Worm (Caenorhabditis elegans) whole organism, L1 larva: Measurements from ENCODE around the gene emb-4.

Source experiments
- C16A3.4 ChIP-seq: fragments of 150-350 bp; optimal IDR thresholded peaks from 2 replicates; lab custom pipeline; 2014; ENCODE audit warnings: missing biosample characterization, missing genetic modification characterization
- C34B4.2 ChIP-seq: sonication (generic microtip); optimal IDR thresholded peaks from 2 replicates; lab custom pipeline; 2017; ENCODE audit warnings: mild to moderate bottlenecking, missing genetic modification characterization, missing compliant biosample characterization
- F16B12.6 ChIP-seq: fragments of 150-350 bp; optimal IDR thresholded peaks from 2 replicates; lab custom pipeline; 2014; ENCODE audit warnings: missing biosample characterization, missing genetic modification characterization
- alr-1 ChIP-seq: fragments of 200-800 bp; sonication (Bioruptor generic); optimal IDR thresholded peaks from 2 replicates; lab custom pipeline; 2018; ENCODE audit warnings: borderline replicate concordance, mild to moderate bottlenecking, missing genetic modification characterization, missing compliant biosample characterization
- blmp-1 ChIP-seq: fragments of 150-350 bp; optimal IDR thresholded peaks from 2 replicates; lab custom pipeline; 2014; ENCODE audit warnings: missing biosample characterization, missing genetic modification characterization
- ceh-82 ChIP-seq, 3 experiments: fragments of 150-350 bp in 1 of 3; sonication (generic microtip) in 2 of 3; optimal IDR thresholded peaks; 2 replicates each; lab custom pipeline; 2014 to 2017; ENCODE audit warnings: missing biosample characterization in 3 of 3, missing genetic modification characterization in 3 of 3
- ces-1 ChIP-seq: fragments of 150-350 bp; optimal IDR thresholded peaks from 2 replicates; lab custom pipeline; 2014; ENCODE audit warnings: missing biosample characterization, missing genetic modification reagents, missing genetic modification characterization
- dsc-1 ChIP-seq: sonication (generic microtip); optimal IDR thresholded peaks from 2 replicates; lab custom pipeline; 2016; ENCODE audit warnings: mild to moderate bottlenecking, missing genetic modification characterization, missing compliant biosample characterization
- efl-3 ChIP-seq: fragments of 200-800 bp; sonication (Bioruptor generic); optimal IDR thresholded peaks from 2 replicates; lab custom pipeline; 2018; ENCODE audit warnings: mild to moderate bottlenecking, missing genetic modification characterization, missing compliant biosample characterization
- egl-27 ChIP-seq, 2 experiments: fragments of 150-350 bp in 1 of 2; sonication (generic microtip); optimal IDR thresholded peaks; 3 replicates each; lab custom pipeline; 2017 to 2018; ENCODE audit warnings: missing biosample characterization in 2 of 2, missing genetic modification characterization in 2 of 2, missing genetic modification reagents in 2 of 2
- elt-2 ChIP-seq: sonication (generic microtip); optimal IDR thresholded peaks from 2 replicates; lab custom pipeline; 2016; ENCODE audit warnings: missing genetic modification characterization, mild to moderate bottlenecking, inconsistent platforms, missing compliant biosample characterization, missing genetic modification reagents
- elt-3 ChIP-seq, 6 experiments: fragments of 150-350 bp in 1 of 6; sonication (generic microtip); optimal IDR thresholded peaks; 2 replicates each; lab custom pipeline; 2017 to 2018; ENCODE audit warnings: missing biosample characterization in 6 of 6, missing genetic modification characterization in 6 of 6, inconsistent platforms in 1 of 6
- fkh-4 ChIP-seq: sonication (generic microtip); optimal IDR thresholded peaks from 2 replicates; lab custom pipeline; 2016; ENCODE audit warnings: missing compliant biosample characterization, missing genetic modification characterization, borderline replicate concordance
- fkh-8 ChIP-seq: sonication (generic microtip); optimal IDR thresholded peaks from 2 replicates; lab custom pipeline; 2016; ENCODE audit warnings: mild to moderate bottlenecking, missing genetic modification characterization, missing compliant biosample characterization
- fos-1 ChIP-seq: fragments of 150-350 bp; optimal IDR thresholded peaks from 2 replicates; lab custom pipeline; 2014; ENCODE audit warnings: missing biosample characterization, missing genetic modification characterization
- hlh-4 ChIP-seq: sonication (generic microtip); optimal IDR thresholded peaks from 2 replicates; lab custom pipeline; 2016; ENCODE audit warnings: mild to moderate bottlenecking, missing genetic modification characterization, missing compliant biosample characterization
- irx-1 ChIP-seq: sonication (generic microtip); optimal IDR thresholded peaks from 2 replicates; lab custom pipeline; 2016; ENCODE audit warnings: missing genetic modification characterization, missing compliant biosample characterization
- isw-1 ChIP-seq: fragments of 200-800 bp; sonication (Bioruptor generic); IDR thresholded peaks from 2 replicates; pipeline ENCODE4 v1.3.6; 2022; ENCODE audit warnings: missing genetic modification characterization, missing compliant biosample characterization
- jun-1 ChIP-seq: fragments of 150-350 bp; optimal IDR thresholded peaks from 2 replicates; lab custom pipeline; 2014; ENCODE audit warnings: missing biosample characterization, missing genetic modification reagents, missing genetic modification characterization
- lin-13 ChIP-seq: fragments of 150-350 bp; optimal IDR thresholded peaks from 2 replicates; lab custom pipeline; 2014; ENCODE audit warnings: missing biosample characterization, missing genetic modification reagents, missing genetic modification characterization
- lin-14 ChIP-seq: fragments of 200-800 bp; sonication (Bioruptor generic); optimal IDR thresholded peaks from 2 replicates; lab custom pipeline; 2018; ENCODE audit warnings: mild to moderate bottlenecking, missing genetic modification characterization, moderate library complexity, missing compliant biosample characterization
- lin-15B ChIP-seq: fragments of 150-350 bp; sonication (generic microtip); optimal IDR thresholded peaks from 3 replicates; lab custom pipeline; 2014; ENCODE audit warnings: missing biosample characterization, missing genetic modification characterization
- lin-35 ChIP-seq, 2 experiments: fragments of 150-350 bp; optimal IDR thresholded peaks; 2 replicates each; lab custom pipeline; 2014; ENCODE audit warnings: missing biosample characterization in 2 of 2, missing genetic modification characterization in 2 of 2, missing genetic modification reagents in 2 of 2
- lin-39 ChIP-seq: fragments of 150-350 bp; optimal IDR thresholded peaks from 2 replicates; lab custom pipeline; 2014; ENCODE audit warnings: missing biosample characterization, missing genetic modification reagents, missing genetic modification characterization
- lir-3 ChIP-seq: sonication (generic microtip); optimal IDR thresholded peaks from 2 replicates; lab custom pipeline; 2016; ENCODE audit warnings: mild to moderate bottlenecking, missing genetic modification characterization, moderate library complexity, missing compliant biosample characterization; ENCODE audit not compliant: poor library complexity
- mep-1 ChIP-seq: fragments of 150-350 bp; optimal IDR thresholded peaks from 2 replicates; lab custom pipeline; 2014; ENCODE audit warnings: missing biosample characterization, missing genetic modification characterization
- nhr-12 ChIP-seq: sonication (generic microtip); optimal IDR thresholded peaks from 2 replicates; lab custom pipeline; 2017; ENCODE audit warnings: missing biosample characterization, missing genetic modification characterization
- nhr-19 ChIP-seq: fragments of 200-800 bp; sonication (Bioruptor generic); conservative IDR thresholded peaks from 2 replicates; pipeline ENCODE4 v1.3.6; 2022; ENCODE audit warnings: missing genetic modification characterization, missing compliant biosample characterization
- nhr-20 ChIP-seq: sonication (generic microtip); optimal IDR thresholded peaks from 2 replicates; lab custom pipeline; 2016; ENCODE audit warnings: mild to moderate bottlenecking, missing genetic modification characterization, missing compliant biosample characterization
- nhr-28 ChIP-seq: fragments of 150-350 bp; optimal IDR thresholded peaks from 2 replicates; lab custom pipeline; 2014; ENCODE audit warnings: missing biosample characterization, missing genetic modification characterization
- nhr-47 ChIP-seq: sonication (generic microtip); optimal IDR thresholded peaks from 2 replicates; lab custom pipeline; 2016; ENCODE audit warnings: mild to moderate bottlenecking, missing genetic modification characterization, moderate library complexity, missing compliant biosample characterization
- nhr-71 ChIP-seq: sonication (generic microtip); optimal IDR thresholded peaks from 2 replicates; lab custom pipeline; 2016; ENCODE audit warnings: mild to moderate bottlenecking, missing genetic modification characterization, moderate library complexity, missing compliant biosample characterization
- nhr-76 ChIP-seq: sonication (generic microtip); optimal IDR thresholded peaks from 2 replicates; lab custom pipeline; 2017; ENCODE audit warnings: missing biosample characterization, missing genetic modification characterization
- nhr-84 ChIP-seq: sonication (generic microtip); optimal IDR thresholded peaks from 2 replicates; lab custom pipeline; 2017; ENCODE audit warnings: missing biosample characterization, missing genetic modification characterization
- nhr-85 ChIP-seq: sonication (generic microtip); peaks from one replicate; lab custom pipeline; 2016; ENCODE audit warnings: missing genetic modification characterization, inconsistent platforms, missing compliant biosample characterization
- pag-3 ChIP-seq: sonication (generic microtip); optimal IDR thresholded peaks from 2 replicates; lab custom pipeline; 2017; ENCODE audit warnings: missing genetic modification characterization, mild to moderate bottlenecking, missing compliant biosample characterization, antibody characterized with exemption, borderline replicate concordance; ENCODE audit not compliant: insufficient read depth
- pax-3 ChIP-seq: fragments of 200-800 bp; sonication (Bioruptor generic); optimal IDR thresholded peaks from 2 replicates; lab custom pipeline; 2018; ENCODE audit warnings: mild to moderate bottlenecking, missing genetic modification characterization, moderate library complexity, missing compliant biosample characterization
- pqm-1 ChIP-seq: sonication (generic microtip); optimal IDR thresholded peaks from 3 replicates; lab custom pipeline; 2017; ENCODE audit warnings: missing biosample characterization, missing genetic modification characterization
- rnt-1 ChIP-seq: sonication (generic microtip); optimal IDR thresholded peaks from 2 replicates; lab custom pipeline; 2016; ENCODE audit warnings: mild to moderate bottlenecking, missing genetic modification characterization, moderate library complexity, missing compliant biosample characterization
- skn-1 ChIP-seq: fragments of 150-350 bp; optimal IDR thresholded peaks from 2 replicates; lab custom pipeline; 2014; ENCODE audit warnings: missing biosample characterization, missing genetic modification characterization
- snpc-4 ChIP-seq: fragments of 150-350 bp; optimal IDR thresholded peaks from 2 replicates; lab custom pipeline; 2014; ENCODE audit warnings: missing biosample characterization, missing genetic modification characterization
- snu-23 ChIP-seq: sonication (generic microtip); optimal IDR thresholded peaks from 2 replicates; lab custom pipeline; 2016; ENCODE audit warnings: missing genetic modification characterization, missing compliant biosample characterization
- sox-4 ChIP-seq: sonication (generic microtip); optimal IDR thresholded peaks from 2 replicates; lab custom pipeline; 2016; ENCODE audit warnings: missing genetic modification characterization, missing compliant biosample characterization
- sptf-1 ChIP-seq: fragments of 150-350 bp; optimal IDR thresholded peaks from 2 replicates; lab custom pipeline; 2014; ENCODE audit warnings: missing biosample characterization, missing genetic modification characterization
- sup-37 ChIP-seq: fragments of 200-800 bp; sonication (Bioruptor generic); optimal IDR thresholded peaks from 2 replicates; lab custom pipeline; 2018; ENCODE audit warnings: mild to moderate bottlenecking, missing genetic modification characterization, missing compliant biosample characterization
- swsn-7 ChIP-seq: sonication (generic microtip); optimal IDR thresholded peaks from 2 replicates; lab custom pipeline; 2016; ENCODE audit warnings: missing genetic modification characterization, missing compliant biosample characterization
- tlp-1 ChIP-seq: fragments of 150-350 bp; optimal IDR thresholded peaks from 2 replicates; lab custom pipeline; 2014; ENCODE audit warnings: missing biosample characterization, missing genetic modification characterization
- unc-130 ChIP-seq: fragments of 150-350 bp; optimal IDR thresholded peaks from 2 replicates; lab custom pipeline; 2017; ENCODE audit warnings: missing biosample characterization, missing genetic modification characterization, inconsistent platforms
- unc-86 ChIP-seq: sonication (generic microtip); optimal IDR thresholded peaks from 2 replicates; lab custom pipeline; 2016; ENCODE audit warnings: missing genetic modification characterization, missing compliant biosample characterization
- vab-15 ChIP-seq: sonication (generic microtip); optimal IDR thresholded peaks from 2 replicates; lab custom pipeline; 2017; ENCODE audit warnings: missing genotype, mild to moderate bottlenecking, missing genetic modification characterization, missing compliant biosample characterization
- zag-1 ChIP-seq: fragments of 150-350 bp; optimal IDR thresholded peaks from 2 replicates; lab custom pipeline; 2014; ENCODE audit warnings: missing biosample characterization, missing genetic modification characterization
- ztf-11 ChIP-seq, 2 experiments: sonication (generic microtip); optimal IDR thresholded peaks; 2 replicates each; lab custom pipeline; 2016 to 2017; ENCODE audit warnings: missing genetic modification characterization in 2 of 2, missing biosample characterization in 1 of 2, missing compliant biosample characterization in 1 of 2
- ztf-4 ChIP-seq: fragments of 150-350 bp; optimal IDR thresholded peaks from 2 replicates; lab custom pipeline; 2014; ENCODE audit warnings: missing biosample characterization, missing genetic modification characterization

emb-4 gene

DNA sequence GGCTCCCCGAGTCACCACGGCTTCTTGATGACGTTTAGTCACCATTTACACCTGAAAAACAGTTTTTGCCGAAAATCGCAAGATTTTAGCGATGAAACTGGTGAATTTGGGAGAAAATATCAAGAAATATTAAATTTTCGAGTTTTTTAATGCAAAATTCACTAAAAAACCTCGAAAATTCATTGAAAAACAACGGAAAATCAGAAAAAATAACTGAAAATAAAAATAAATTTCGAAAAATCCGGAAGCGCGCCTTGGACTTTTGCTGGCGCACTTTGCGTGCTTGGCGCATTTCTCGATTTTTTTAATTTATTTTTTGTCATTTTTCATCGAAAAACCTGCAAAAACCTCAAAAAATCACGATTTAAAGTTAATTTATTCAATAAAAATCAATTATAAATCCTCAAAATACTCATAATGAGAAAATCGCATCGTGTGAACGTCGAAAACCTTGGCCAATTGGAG is at the start of gene emb-4:
Gene emb-4 (minus strand): TSS at position 51 of the 465 bp plus-strand sequence.
- TF ChIP-seq tlp-1, result no peak
- TF ChIP-seq sox-4, result peak; percentile 21
- no peak for TF ChIP-seq vab-15 (tag; lab: Kevin White, UChicago)
- TF ChIP-seq jun-1 (tag; lab: Kevin White, UChicago), result no peak
- peak; percentile 69 for TF ChIP-seq swsn-7 (tag; lab: Kevin White, UChicago)
- TF ChIP-seq lin-35 (GFP tag; optimal IDR thresholded peaks at IDR 0.05; lab: Kevin White, UChicago), result peak; percentile 57 to 61
- TF ChIP-seq nhr-19 (GFP tag; lab: Robert Waterston, UW), result peak; percentile 81
- TF ChIP-seq nhr-28, result no peak
- TF ChIP-seq irx-1, result peak; percentile 58
- no peak for TF ChIP-seq elt-2 (tag; lab: Kevin White, UChicago)
- peak; percentile 37 to 69 (median 65) for TF ChIP-seq ceh-82 (tag; optimal IDR thresholded peaks at IDR 0.05; lab: Kevin White, UChicago)
- TF ChIP-seq sptf-1, result no peak
- peak; percentile 17 for TF ChIP-seq C16A3.4 (tag; lab: Kevin White, UChicago)
- TF ChIP-seq nhr-12, result no peak
- TF ChIP-seq sup-37 (GFP tag; lab: Kevin White, UChicago), result no peak
- no peak for TF ChIP-seq hlh-4 (tag; lab: Kevin White, UChicago)
- TF ChIP-seq dsc-1 (tag; lab: Kevin White, UChicago), result peak; percentile 65
- TF ChIP-seq rnt-1, result peak; percentile 69
- no peak for TF ChIP-seq zag-1 (tag; lab: Kevin White, UChicago)
- peak in 1 of 2 experiments; percentile 35 for TF ChIP-seq ztf-11 (tag; optimal IDR thresholded peaks at IDR 0.05; lab: Kevin White, UChicago)
- TF ChIP-seq nhr-20 (tag; lab: Kevin White, UChicago), result peak; percentile 65
- TF ChIP-seq nhr-71 (tag; lab: Kevin White, UChicago), result no peak
- no peak for TF ChIP-seq lin-15B (tag; lab: Kevin White, UChicago)
- TF ChIP-seq efl-3 (GFP tag; lab: Kevin White, UChicago), result no peak
- no peak for TF ChIP-seq alr-1 (tag; lab: Kevin White, UChicago)
- no peak for TF ChIP-seq pqm-1
- TF ChIP-seq fos-1 (tag; lab: Kevin White, UChicago), result no peak
- no peak for TF ChIP-seq C34B4.2 (tag; lab: Kevin White, UChicago)
- no peak for TF ChIP-seq lin-13
- peak; percentile 88 for TF ChIP-seq mep-1 (tag; lab: Kevin White, UChicago)
- no peak for TF ChIP-seq pax-3 (tag; lab: Kevin White, UChicago)
- TF ChIP-seq unc-130 (tag; lab: Kevin White, UChicago), result peak; percentile 15
- TF ChIP-seq lir-3 (tag; lab: Kevin White, UChicago), result no peak
- peak; percentile 26 for TF ChIP-seq blmp-1 (tag; lab: Kevin White, UChicago)
- peak; percentile 11 for TF ChIP-seq F16B12.6 (tag; lab: Kevin White, UChicago)
- peak; percentile 67 for TF ChIP-seq snu-23 (GFP tag; lab: Kevin White, UChicago)
- no peak for TF ChIP-seq ztf-4 (tag; lab: Kevin White, UChicago)
- peak; percentile 76 for TF ChIP-seq nhr-47
- TF ChIP-seq lin-14 (GFP tag; lab: Kevin White, UChicago), result no peak
- peak; percentile 41 for TF ChIP-seq fkh-8
- TF ChIP-seq skn-1 (tag; lab: Kevin White, UChicago), result peak; percentile 55
- peak; percentile 42 for TF ChIP-seq unc-86
- TF ChIP-seq ces-1, result no peak
- no peak for TF ChIP-seq nhr-84 (tag; lab: Kevin White, UChicago)
- no peak for TF ChIP-seq egl-27 (tag; optimal IDR thresholded peaks at IDR 0.05; lab: Kevin White, UChicago)
- TF ChIP-seq pag-3 (tag; lab: Kevin White, UChicago), result no peak
- TF ChIP-seq fkh-4, result no peak
- TF ChIP-seq nhr-76 (tag; lab: Kevin White, UChicago), result no peak
- TF ChIP-seq isw-1 (GFP tag; lab: Robert Waterston, UW), result peak; percentile 26; the same call in 1 of the 2 replicates
- peak; percentile 41 for TF ChIP-seq snpc-4
- TF ChIP-seq nhr-85 (tag; lab: Kevin White, UChicago), result peak; percentile 77
- peak in 2 of 6 experiments; percentile 5 to 9 for TF ChIP-seq elt-3 (tag; optimal IDR thresholded peaks at IDR 0.05; lab: Kevin White, UChicago)
- peak; percentile 31 for TF ChIP-seq lin-39 (tag; lab: Kevin White, UChicago)
